Worm (Caenorhabditis elegans) whole organism, L4 larva: Measurements from ENCODE around the gene dnj-5.

Experiments used
- Y5F2A.4 ChIP-seq: fragments of 200-800 bp; sonication (Bioruptor generic); optimal IDR thresholded peaks from 2 replicates; lab custom pipeline; 2018; ENCODE audit warnings: mild to moderate bottlenecking, missing genetic modification characterization, missing compliant biosample characterization
- Y75B8A.6 ChIP-seq: fragments of 200-800 bp; sonication (Bioruptor generic); IDR thresholded peaks from 2 replicates; pipeline ENCODE4 v1.3.6; 2022; ENCODE audit warnings: missing genetic modification reagents, missing genetic modification characterization, missing compliant biosample characterization
- ZK337.2 ChIP-seq: fragments of 200-800 bp; sonication (Bioruptor generic); IDR thresholded peaks from 2 replicates; pipeline ENCODE4 v1.3.6; 2022; ENCODE audit warnings: missing genetic modification reagents, missing genetic modification characterization, missing compliant biosample characterization
- aha-1 ChIP-seq: fragments of 150-350 bp; peaks from one replicate; lab custom pipeline; 2014; ENCODE audit warnings: missing biosample characterization, missing genetic modification characterization
- arid-1 ChIP-seq: fragments of 200-800 bp; sonication (Bioruptor generic); conservative IDR thresholded peaks from 2 replicates; pipeline ENCODE4 v1.3.6; 2022; ENCODE audit warnings: missing genetic modification reagents, missing genetic modification characterization, missing compliant biosample characterization
- attf-4 ChIP-seq: sonication (generic microtip); optimal IDR thresholded peaks from 3 replicates; lab custom pipeline; 2017; ENCODE audit warnings: missing biosample characterization, missing genetic modification characterization
- ceh-28 ChIP-seq: fragments of 150-350 bp; optimal IDR thresholded peaks from 2 replicates; lab custom pipeline; 2014; ENCODE audit warnings: missing biosample characterization, missing genetic modification reagents, missing genetic modification characterization
- ceh-62 ChIP-seq: sonication (generic microtip); optimal IDR thresholded peaks from 2 replicates; lab custom pipeline; 2017; ENCODE audit warnings: missing biosample characterization, missing genetic modification characterization
- cey-2 ChIP-seq: sonication (generic microtip); optimal IDR thresholded peaks from 3 replicates; lab custom pipeline; 2017; ENCODE audit warnings: missing genetic modification characterization, mild to moderate bottlenecking, missing compliant biosample characterization, antibody characterized with exemption, borderline replicate concordance; ENCODE audit not compliant: insufficient read depth
- ctbp-1 ChIP-seq: fragments of 200-800 bp; sonication (Bioruptor generic); IDR thresholded peaks from 2 replicates; pipeline ENCODE4 v1.3.6; 2022; ENCODE audit warnings: missing genetic modification reagents, missing genetic modification characterization, missing compliant biosample characterization
- daf-16 ChIP-seq, 3 experiments: sonication (generic microtip); optimal IDR thresholded peaks; 2 replicates each; lab custom pipeline; 2016 to 2017; ENCODE audit warnings: missing genetic modification characterization in 3 of 3, missing genetic modification reagents in 3 of 3, mild to moderate bottlenecking in 2 of 3, missing compliant biosample characterization in 2 of 3, missing biosample characterization in 1 of 3, moderate library complexity in 1 of 3
- daf-19 ChIP-seq: fragments of 200-800 bp; sonication (Bioruptor generic); conservative IDR thresholded peaks from 2 replicates; pipeline ENCODE4 v1.3.6; 2022; ENCODE audit warnings: missing genetic modification characterization, missing compliant biosample characterization
- daf-8 ChIP-seq: fragments of 200-800 bp; sonication (Bioruptor generic); IDR thresholded peaks from 2 replicates; pipeline ENCODE4 v1.3.6; 2022; ENCODE audit warnings: missing genetic modification characterization, missing compliant biosample characterization
- dmd-6 ChIP-seq: fragments of 200-800 bp; sonication (Bioruptor generic); IDR thresholded peaks from 2 replicates; pipeline ENCODE4 v1.3.6; 2022; ENCODE audit warnings: missing genetic modification reagents, missing genetic modification characterization, missing compliant biosample characterization
- dmd-9 ChIP-seq: fragments of 200-800 bp; sonication (Bioruptor generic); IDR thresholded peaks from 2 replicates; pipeline ENCODE4 v1.3.6; 2022; ENCODE audit warnings: missing genetic modification reagents, missing genetic modification characterization, missing compliant biosample characterization
- dpl-1 ChIP-seq: fragments of 150-350 bp; optimal IDR thresholded peaks from 2 replicates; lab custom pipeline; 2014; ENCODE audit warnings: missing biosample characterization, missing genetic modification reagents, missing genetic modification characterization
- duxl-1 ChIP-seq: sonication (generic microtip); optimal IDR thresholded peaks from 2 replicates; lab custom pipeline; 2016; ENCODE audit warnings: mild to moderate bottlenecking, missing genetic modification characterization, moderate library complexity, missing compliant biosample characterization; ENCODE audit not compliant: poor library complexity
- gei-8 ChIP-seq: fragments of 200-800 bp; sonication (Bioruptor generic); optimal IDR thresholded peaks from 2 replicates; lab custom pipeline; 2018; ENCODE audit warnings: mild to moderate bottlenecking, missing genetic modification characterization, missing compliant biosample characterization
- hlh-11 ChIP-seq: fragments of 200-800 bp; sonication (Bioruptor generic); optimal IDR thresholded peaks from 2 replicates; lab custom pipeline; 2018; ENCODE audit warnings: mild to moderate bottlenecking, missing genetic modification characterization, missing compliant biosample characterization
- lin-13 ChIP-seq: fragments of 150-350 bp; optimal IDR thresholded peaks from 2 replicates; lab custom pipeline; 2014; ENCODE audit warnings: missing biosample characterization, missing genetic modification reagents, missing genetic modification characterization
- lin-15B ChIP-seq: fragments of 150-350 bp; sonication (generic microtip); optimal IDR thresholded peaks from 3 replicates; lab custom pipeline; 2014; ENCODE audit warnings: missing biosample characterization, missing genetic modification characterization
- lin-29 ChIP-seq: fragments of 200-800 bp; sonication (Bioruptor generic); IDR thresholded peaks from 2 replicates; pipeline ENCODE4 v1.3.6; 2022; ENCODE audit warnings: missing genetic modification reagents, missing genetic modification characterization, missing compliant biosample characterization
- lin-38 ChIP-seq: fragments of 200-800 bp; sonication (Bioruptor generic); IDR thresholded peaks from 2 replicates; pipeline ENCODE4 v1.3.6; 2022; ENCODE audit warnings: missing genetic modification reagents, missing genetic modification characterization, missing compliant biosample characterization
- lsy-2 ChIP-seq, 2 experiments: fragments of 150-350 bp in 1 of 2; sonication (generic microtip) in 1 of 2; optimal IDR thresholded peaks; 2 replicates each; lab custom pipeline; 2014 to 2017; ENCODE audit warnings: missing biosample characterization in 2 of 2, missing genetic modification characterization in 2 of 2
- madf-9 ChIP-seq: fragments of 200-800 bp; sonication (Bioruptor generic); conservative IDR thresholded peaks from 2 replicates; pipeline ENCODE4 v1.3.6; 2022; ENCODE audit warnings: missing genetic modification reagents, missing genetic modification characterization, missing compliant biosample characterization
- mdl-1 ChIP-seq, 2 experiments: fragments of 150-350 bp in 1 of 2; sonication (generic microtip) in 1 of 2; optimal IDR thresholded peaks; 2 replicates each; lab custom pipeline; 2014 to 2017; ENCODE audit warnings: missing biosample characterization in 2 of 2, missing genetic modification characterization in 2 of 2
- mep-1 ChIP-seq: fragments of 150-350 bp; sonication (generic microtip); optimal IDR thresholded peaks from 3 replicates; lab custom pipeline; 2014; ENCODE audit warnings: missing biosample characterization, missing genetic modification characterization
- mes-2 ChIP-seq: sonication (generic microtip); optimal IDR thresholded peaks from 2 replicates; lab custom pipeline; 2016; ENCODE audit warnings: missing genotype, mild to moderate bottlenecking, missing genetic modification characterization, missing compliant biosample characterization; ENCODE audit not compliant: poor library complexity, severe bottlenecking
- nhr-111 ChIP-seq: fragments of 200-800 bp; sonication (Bioruptor generic); optimal IDR thresholded peaks from 2 replicates; lab custom pipeline; 2018; ENCODE audit warnings: mild to moderate bottlenecking, missing genetic modification characterization, missing compliant biosample characterization
- nhr-25 ChIP-seq: sonication (generic microtip); optimal IDR thresholded peaks from 2 replicates; lab custom pipeline; 2017; ENCODE audit warnings: missing genetic modification characterization, mild to moderate bottlenecking, missing compliant biosample characterization, antibody characterized with exemption, moderate library complexity, borderline replicate concordance; ENCODE audit not compliant: insufficient read depth
- nhr-28 ChIP-seq: fragments of 150-350 bp; optimal IDR thresholded peaks from 2 replicates; lab custom pipeline; 2014; ENCODE audit warnings: missing biosample characterization, missing genetic modification characterization
- nhr-76 ChIP-seq: fragments of 150-350 bp; optimal IDR thresholded peaks from 2 replicates; lab custom pipeline; 2014; ENCODE audit warnings: missing biosample characterization, missing genetic modification characterization
- pha-4 ChIP-seq, 2 experiments: fragments of 150-350 bp in 1 of 2; fragments of 200-800 bp in 1 of 2; sonication (Bioruptor generic) in 1 of 2; IDR thresholded peaks in 1 of 2; optimal IDR thresholded peaks in 1 of 2; 2 replicates each; pipeline versions ENCODE4 v1.3.6 to Lab custom; 2014 to 2022; ENCODE audit warnings: missing genetic modification characterization in 2 of 2, missing genetic modification reagents in 2 of 2, missing biosample characterization in 1 of 2, missing compliant biosample characterization in 1 of 2
- php-3 ChIP-seq: fragments of 200-800 bp; sonication (Bioruptor generic); IDR thresholded peaks from 2 replicates; pipeline ENCODE4 v1.3.6; 2022; ENCODE audit warnings: missing genetic modification reagents, missing genetic modification characterization, missing compliant biosample characterization
- sdz-12 ChIP-seq: fragments of 200-800 bp; sonication (Bioruptor generic); optimal IDR thresholded peaks from 2 replicates; lab custom pipeline; 2018; ENCODE audit warnings: mild to moderate bottlenecking, missing genetic modification characterization, missing compliant biosample characterization
- spr-1 ChIP-seq: sonication (generic microtip); optimal IDR thresholded peaks from 2 replicates; lab custom pipeline; 2016; ENCODE audit warnings: mild to moderate bottlenecking, missing genetic modification characterization, missing compliant biosample characterization
- tag-97 ChIP-seq: fragments of 200-800 bp; sonication (Bioruptor generic); IDR thresholded peaks from 2 replicates; pipeline ENCODE4 v1.3.6; 2022; ENCODE audit warnings: missing genetic modification characterization, missing compliant biosample characterization
- unc-62 ChIP-seq, 3 experiments: fragments of 150-350 bp in 1 of 3; sonication (generic microtip); optimal IDR thresholded peaks in 2 of 3; peaks in 1 of 3; 1 replicate in 1 of 3; 2 replicates in 2 of 3; lab custom pipeline; 2014 to 2017; ENCODE audit warnings: missing biosample characterization in 3 of 3, missing genetic modification characterization in 3 of 3, missing genetic modification reagents in 3 of 3, missing genotype in 1 of 3

The dnj-5 gene

DNA sequence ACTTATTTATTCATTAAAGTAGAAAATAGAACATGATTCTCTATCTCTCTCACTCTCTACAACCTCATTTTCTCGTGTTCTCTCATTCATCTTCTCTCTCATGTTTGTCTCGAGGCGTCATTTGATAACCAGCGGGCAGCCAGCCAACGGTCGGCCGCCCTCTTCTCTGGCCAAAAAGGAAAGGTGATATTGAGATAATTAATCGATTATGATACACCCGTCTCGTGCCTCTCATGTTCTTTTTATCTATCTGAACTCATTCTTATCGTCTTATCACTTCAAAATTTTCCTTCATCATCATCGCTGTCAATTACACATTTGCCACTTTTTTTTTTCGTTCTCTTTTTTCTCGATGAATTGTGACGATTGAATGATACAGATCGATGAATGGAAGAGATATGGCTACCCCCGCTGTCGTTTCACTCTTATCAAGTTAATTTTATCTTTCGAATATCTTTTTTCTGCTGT lies 15.4 kb downstream of the dnj-5 start (continued):
- peak; percentile 71 for TF ChIP-seq pha-4 (GFP tag; IDR thresholded peaks at IDR 0.05; lab: Robert Waterston, UW)
- TF ChIP-seq pha-4 (tag; optimal IDR thresholded peaks at IDR 0.05; lab: Kevin White, UChicago): no peak
- TF ChIP-seq dmd-9: no peak
- TF ChIP-seq ceh-62 (tag; lab: Kevin White, UChicago): no peak
- no peak for TF ChIP-seq daf-8 (GFP tag; lab: Robert Waterston, UW)
- peak; percentile 94 for TF ChIP-seq php-3 (GFP tag; lab: Robert Waterston, UW)
- TF ChIP-seq nhr-111 (GFP tag; lab: Kevin White, UChicago): no peak
- TF ChIP-seq sdz-12: no peak
- TF ChIP-seq daf-19: no peak
- TF ChIP-seq lin-29 (GFP tag; lab: Robert Waterston, UW): no peak
- TF ChIP-seq duxl-1 (tag; lab: Kevin White, UChicago): peak; percentile 1
- TF ChIP-seq madf-9 (GFP tag; lab: Robert Waterston, UW): no peak
- TF ChIP-seq cey-2 (tag; lab: Kevin White, UChicago): peak; percentile 94
- peak; percentile 28 to 85 for TF ChIP-seq daf-16 (GFP tag; optimal IDR thresholded peaks at IDR 0.05; lab: Kevin White, UChicago)
- peak; percentile 93 for TF ChIP-seq daf-16 (tag; optimal IDR thresholded peaks at IDR 0.05; lab: Kevin White, UChicago)

- peak; percentile 80 for TF ChIP-seq lin-38
- TF ChIP-seq lin-29 (GFP tag; lab: Robert Waterston, UW): no peak
- no peak for TF ChIP-seq Y5F2A.4 (GFP tag; lab: Kevin White, UChicago)
- TF ChIP-seq tag-97 (GFP tag; lab: Robert Waterston, UW): no peak
- TF ChIP-seq ctbp-1 (GFP tag; lab: Robert Waterston, UW): no peak
- TF ChIP-seq spr-1: no peak
- TF ChIP-seq dmd-6 (GFP tag; lab: Robert Waterston, UW): no peak
- TF ChIP-seq mdl-1 (tag; optimal IDR thresholded peaks at IDR 0.05; lab: Kevin White, UChicago): no peak
- TF ChIP-seq aha-1 (tag; lab: Kevin White, UChicago): no peak
- TF ChIP-seq Y75B8A.6: no peak
- TF ChIP-seq lin-13 (GFP tag; lab: Kevin White, UChicago): no peak
- TF ChIP-seq lin-15B (tag; lab: Kevin White, UChicago): no peak
- TF ChIP-seq nhr-76 (tag; lab: Kevin White, UChicago): no peak
- no peak for TF ChIP-seq gei-8
- no peak for TF ChIP-seq nhr-25 (tag; lab: Kevin White, UChicago)
- TF ChIP-seq mes-2 (tag; lab: Kevin White, UChicago): peak; percentile 43
- no peak for TF ChIP-seq ZK337.2 (GFP tag; lab: Robert Waterston, UW)
Observed at ce11 chrII:6842009-6842408, 16.1 kb downstream of the dnj-5 start.

DNA sequence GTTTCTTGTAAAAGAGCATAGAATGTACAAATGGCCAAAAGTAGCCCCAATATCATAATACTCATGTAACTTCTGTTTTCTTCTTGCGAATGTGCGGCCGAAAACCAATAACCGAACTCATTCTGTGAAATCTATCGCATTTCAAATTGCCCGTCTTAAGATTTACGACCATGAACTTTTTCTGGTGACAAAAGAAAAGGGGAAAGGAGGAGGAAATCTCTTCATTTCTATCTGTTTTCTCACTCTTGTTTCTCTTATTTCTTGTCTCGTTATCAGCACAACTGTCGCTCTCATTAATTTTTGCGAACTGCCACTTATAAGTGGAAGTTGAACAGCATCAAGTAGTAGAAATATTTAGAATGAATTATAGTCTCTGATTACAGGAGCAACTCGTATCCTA lies 17.0 kb downstream of the dnj-5 start:
- TF ChIP-seq lsy-2 (tag; optimal IDR thresholded peaks at IDR 0.05; lab: Kevin White, UChicago) (no peak), Y5F2A.4 (GFP tag; lab: Kevin White, UChicago) (no peak), nhr-28 (tag; lab: Kevin White, UChicago) (peak; percentile 68), dmd-6 (GFP tag; lab: Robert Waterston, UW) (peak; percentile 38), attf-4 (no peak), unc-62 (GFP tag; optimal IDR thresholded peaks at IDR 0.05 in 1 of 2; lab: Kevin White, UChicago) (peak in 1 of 2 experiments; percentile 92), unc-62 (tag; optimal IDR thresholded peaks at IDR 0.05; lab: Kevin White, UChicago) (no peak), daf-16 (GFP tag; optimal IDR thresholded peaks at IDR 0.05; lab: Kevin White, UChicago) (no peak), daf-16 (tag; optimal IDR thresholded peaks at IDR 0.05; lab: Kevin White, UChicago) (peak; percentile 20), gei-8 (no peak), mep-1 (tag; lab: Kevin White, UChicago) (no peak), ZK337.2 (GFP tag; lab: Robert Waterston, UW) (no peak), arid-1 (GFP tag; lab: Robert Waterston, UW) (no peak), aha-1 (tag; lab: Kevin White, UChicago) (peak; percentile 31), mdl-1 (tag; optimal IDR thresholded peaks at IDR 0.05; lab: Kevin White, UChicago) (peak in 1 of 2 experiments; percentile 56), hlh-11 (tag; lab: Kevin White, UChicago) (peak; percentile 48), ceh-28 (no peak), dpl-1 (GFP tag; lab: Kevin White, UChicago) (no peak)
